Worm (Caenorhabditis elegans) whole organism, young adult: ENCODE measurements around the gene T04F8.8.

ENCODE experiments used
- Y53F4B.3 ChIP-seq: fragments of 200-800 bp; sonication (Bioruptor generic); IDR thresholded peaks from 2 replicates; pipeline ENCODE4 v1.3.6; 2022; ENCODE audit warnings: missing genetic modification reagents, missing genetic modification characterization, missing compliant biosample characterization
- ama-1 ChIP-seq, 3 experiments: fragments of 150-350 bp in 1 of 3; sonication (generic microtip) in 2 of 3; optimal IDR thresholded peaks; 2 replicates each; lab custom pipeline; 2014 to 2018; ENCODE audit warnings: missing biosample characterization in 2 of 3, missing genetic modification characterization in 2 of 3, missing genetic modification reagents in 2 of 3
- atf-7 ChIP-seq: sonication (generic microtip); optimal IDR thresholded peaks from 2 replicates; lab custom pipeline; 2017; ENCODE audit warnings: mild to moderate bottlenecking, missing genetic modification characterization, missing compliant biosample characterization
- bed-1 ChIP-seq: fragments of 200-800 bp; sonication (Bioruptor generic); IDR thresholded peaks from 2 replicates; pipeline ENCODE4 v1.3.6; 2022; ENCODE audit warnings: missing genetic modification reagents, missing genetic modification characterization, missing compliant biosample characterization
- die-1 ChIP-seq: sonication (generic microtip); optimal IDR thresholded peaks from 2 replicates; lab custom pipeline; 2016; ENCODE audit warnings: missing genotype, mild to moderate bottlenecking, missing genetic modification characterization, missing compliant biosample characterization
- lin-35 ChIP-seq, 3 experiments: fragments of 150-350 bp in 2 of 3; sonication (generic microtip) in 1 of 3; optimal IDR thresholded peaks; 2 replicates each; lab custom pipeline; 2014 to 2018; ENCODE audit warnings: missing biosample characterization in 3 of 3, missing genetic modification characterization in 3 of 3, missing genetic modification reagents in 3 of 3
- madf-10 ChIP-seq: sonication (generic microtip); optimal IDR thresholded peaks from 2 replicates; lab custom pipeline; 2016; ENCODE audit warnings: mild to moderate bottlenecking, missing genetic modification characterization, missing compliant biosample characterization
- snpc-1.1 ChIP-seq: sonication (generic microtip); optimal IDR thresholded peaks from 2 replicates; lab custom pipeline; 2017; ENCODE audit warnings: missing genetic modification characterization, mild to moderate bottlenecking, missing compliant biosample characterization, antibody characterized with exemption, moderate library complexity, missing genotype, missing genetic modification reagents; ENCODE audit not compliant: insufficient read depth
- snpc-4 ChIP-seq, 5 experiments: fragments of 150-350 bp in 1 of 5; sonication (generic microtip) in 4 of 5; optimal IDR thresholded peaks; 2 replicates each; lab custom pipeline; 2014 to 2018; ENCODE audit warnings: missing genetic modification characterization in 5 of 5, missing biosample characterization in 3 of 5, antibody characterized with exemption in 2 of 5, mild to moderate bottlenecking in 2 of 5, missing compliant biosample characterization in 2 of 5, missing genotype in 2 of 5, moderate library complexity in 2 of 5, missing genetic modification reagents in 1 of 5
- unc-62 ChIP-seq: fragments of 150-350 bp; optimal IDR thresholded peaks from 2 replicates; lab custom pipeline; 2014; ENCODE audit warnings: missing biosample characterization, missing genetic modification reagents, missing genetic modification characterization
- ztf-6 ChIP-seq: fragments of 200-800 bp; sonication (Bioruptor generic); IDR thresholded peaks from 2 replicates; pipeline ENCODE4 v1.3.6; 2022; ENCODE audit warnings: missing genetic modification reagents, missing genetic modification characterization, missing compliant biosample characterization

DNA sequence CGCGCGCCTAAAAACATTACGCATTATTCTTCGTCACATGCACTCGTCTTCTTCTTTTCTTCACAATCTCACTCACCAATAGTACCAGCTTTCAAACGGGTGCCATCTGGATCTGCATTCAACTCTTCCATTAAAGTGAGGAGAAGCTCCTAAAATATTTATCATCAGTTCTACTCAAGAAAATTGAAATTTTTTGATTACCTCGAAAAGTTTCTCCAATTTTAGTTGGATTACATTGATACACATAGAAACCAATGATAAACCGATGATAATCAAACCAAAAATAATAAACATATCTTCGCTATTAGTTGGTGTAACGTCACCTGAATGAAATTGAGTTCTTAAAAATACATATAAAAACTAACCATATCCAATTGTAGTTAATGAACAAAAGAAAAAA lies 22.6 kb upstream of the T04F8.8 start:
- TF ChIP-seq snpc-4 (GFP tag; optimal IDR thresholded peaks at IDR 0.05; lab: Kevin White, UChicago) (no peak), snpc-4 (tag; optimal IDR thresholded peaks at IDR 0.05; lab: Kevin White, UChicago) (no peak), die-1 (tag; lab: Kevin White, UChicago) (no peak), unc-62 (GFP tag; lab: Kevin White, UChicago) (no peak), lin-35 (GFP tag; optimal IDR thresholded peaks at IDR 0.05; lab: Kevin White, UChicago) (no peak), ztf-6 (GFP tag; lab: Robert Waterston, UW) (no peak), ama-1 (optimal IDR thresholded peaks at IDR 0.05; lab: Kevin White, UChicago) (no peak), ama-1 (GFP tag; optimal IDR thresholded peaks at IDR 0.05; lab: Kevin White, UChicago) (no peak), bed-1 (no peak), madf-10 (tag; lab: Kevin White, UChicago) (no peak), snpc-1.1 (no peak), atf-7 (no peak), Y53F4B.3 (no peak)
